Fruit fly (Drosophila melanogaster): ENCODE results near the gene jp.

jp gene

DNA sequence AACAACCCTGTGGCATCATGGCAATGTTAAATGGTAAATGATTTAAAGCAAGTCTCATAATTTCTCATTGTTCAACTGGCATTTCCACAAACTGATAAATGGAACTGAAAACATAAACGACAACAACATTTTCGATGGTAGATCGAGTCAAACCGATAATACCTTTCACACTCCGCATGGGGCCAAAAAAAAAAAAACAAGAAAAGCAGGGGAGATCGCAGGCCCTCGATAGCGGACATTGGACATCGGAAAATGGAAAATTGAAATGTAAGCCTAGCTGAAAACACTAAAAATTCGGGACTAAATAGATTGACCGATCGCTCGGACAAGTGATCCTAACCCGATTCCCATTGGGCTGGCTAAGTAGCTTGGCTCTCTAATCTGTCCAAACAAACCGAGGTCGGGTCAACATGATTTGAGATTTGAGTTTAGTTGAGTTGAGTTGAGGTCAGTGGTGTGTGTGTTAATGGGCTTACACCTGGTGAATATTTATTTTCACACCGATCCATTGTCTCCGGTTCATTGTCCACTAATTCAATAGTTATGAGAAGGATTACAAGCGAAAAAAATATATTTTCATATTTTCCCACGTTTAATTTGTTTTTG lies 17.7 kb upstream of the jp start:
- TF ChIP-seq vnd (GFP tag; IDR thresholded peaks at IDR 0.05; ENCODE audit: partially characterized antibody) (no peak), ac (GFP tag; optimal IDR thresholded peaks at IDR 0.05) (peak; percentile 17), CG10267 (tag; optimal IDR thresholded peaks at IDR 0.05) (no peak), CG12071 (GFP tag; optimal IDR thresholded peaks at IDR 0.05) (no peak), CG4360 (GFP tag; IDR thresholded peaks at IDR 0.05) (peak; percentile 70), CG3065 (GFP tag; optimal IDR thresholded peaks at IDR 0.05) (no peak), ewg (GFP tag; optimal IDR thresholded peaks at IDR 0.05) (no peak), Dll (GFP tag; IDR thresholded peaks at IDR 0.05; ENCODE audit: partially characterized antibody) (no peak), CG15479 (GFP tag; optimal IDR thresholded peaks at IDR 0.05) (peak; percentile 5), zen (tag; optimal IDR thresholded peaks at IDR 0.05) (peak; percentile 40), sqz (GFP tag; optimal IDR thresholded peaks at IDR 0.05) (peak; percentile 61), tll (GFP tag; optimal IDR thresholded peaks at IDR 0.05) (peak in 1 of 2 experiments; percentile 94), insv (GFP tag; optimal IDR thresholded peaks at IDR 0.05) (peak in 1 of 2 experiments; percentile 71), CG3838 (GFP tag; optimal IDR thresholded peaks at IDR 0.05) (no peak), oc (tag; optimal IDR thresholded peaks at IDR 0.05) (peak; percentile 46), grn (GFP tag; optimal IDR thresholded peaks at IDR 0.05) (peak; percentile 95)

DNA sequence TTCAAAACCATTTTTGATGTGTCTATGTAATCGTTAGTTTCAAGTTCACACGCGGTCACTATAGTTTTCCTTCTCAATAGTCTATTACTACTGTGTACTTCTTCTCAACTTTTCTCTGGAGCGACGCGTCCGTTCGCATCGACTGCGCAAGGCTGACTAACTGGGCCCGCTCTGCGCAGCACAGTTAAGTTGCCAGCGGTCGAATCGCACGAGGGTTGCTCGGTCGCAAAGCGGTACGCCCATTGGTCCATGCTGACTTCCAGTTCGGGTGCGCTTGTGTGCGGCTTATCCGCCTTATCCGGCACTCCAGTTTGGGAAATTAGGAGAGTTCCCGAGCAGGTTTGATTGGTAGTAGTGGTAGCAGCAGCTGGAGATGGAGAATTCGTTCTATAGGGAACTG lies 15.0 kb upstream of the jp start, which contains the start of gene gcm:
Gene gcm (minus strand): TSS at position 164 of the 400 bp plus-strand sequence.
- TF ChIP-seq Deaf1 (tag; optimal IDR thresholded peaks at IDR 0.05) (peak; percentile 88), CG32772 (GFP tag; IDR thresholded peaks at IDR 0.05) (no peak), HHEX (GFP tag; optimal IDR thresholded peaks at IDR 0.05) (no peak), sens (GFP tag) (peak; percentile 48), slou (GFP tag; optimal IDR thresholded peaks at IDR 0.05) (no peak), CG9797 (GFP tag; optimal IDR thresholded peaks at IDR 0.05) (no peak), Trl (optimal IDR thresholded peaks at IDR 0.05) (peak; percentile 5 to 25), Trl (GFP tag; optimal IDR thresholded peaks at IDR 0.05) (no peak), CG14710 (tag; optimal IDR thresholded peaks at IDR 0.05) (no peak), CG6791 (GFP tag; IDR thresholded peaks at IDR 0.05; ENCODE audit: partially characterized antibody) (0 out of 3 replicates have a peak, but pooled peaks have one; percentile 15), insv (GFP tag; optimal IDR thresholded peaks at IDR 0.05) (peak in 1 of 2 experiments; percentile 55), CG16815 (GFP tag; optimal IDR thresholded peaks at IDR 0.05) (no peak), lov (optimal IDR thresholded peaks at IDR 0.05) (no peak), lov (GFP tag; IDR thresholded peaks at IDR 0.05) (no peak), MTF-1 (GFP tag; optimal IDR thresholded peaks at IDR 0.05; ENCODE audit: borderline replicate concordance) (no peak), jing (GFP tag; optimal IDR thresholded peaks at IDR 0.05) (peak; percentile 62), CG11456 (GFP tag; IDR thresholded peaks at IDR 0.05) (no peak), gcm (GFP tag; optimal IDR thresholded peaks at IDR 0.05) (peak; percentile 83), Nf-YB (GFP tag; optimal IDR thresholded peaks at IDR 0.05) (peak; percentile 98), kni (GFP tag; optimal IDR thresholded peaks at IDR 0.05) (peak; percentile 28), HLH3B (GFP tag; IDR thresholded peaks at IDR 0.05) (no peak), Nf-YA (GFP tag; IDR thresholded peaks at IDR 0.05) (peak; percentile 58; the same call in 1 of the 2 replicates), Nf-YC (tag; optimal IDR thresholded peaks at IDR 0.05) (peak; percentile 98), seq (GFP tag; IDR thresholded peaks at IDR 0.05) (peak; percentile 23; the same call in 1 of the 2 replicates), pros (GFP tag; optimal IDR thresholded peaks at IDR 0.05) (peak; percentile 0), ci (GFP tag; IDR thresholded peaks at IDR 0.05) (no peak), knrl (GFP tag; IDR thresholded peaks at IDR 0.05; ENCODE audit: partially characterized antibody) (no peak), bbx (GFP tag; IDR thresholded peaks at IDR 0.05; ENCODE audit: partially characterized antibody) (no peak), BtbVII (GFP tag; optimal IDR thresholded peaks at IDR 0.05) (no peak), H15 (GFP tag; IDR thresholded peaks at IDR 0.05) (no peak), chif (GFP tag; optimal IDR thresholded peaks at IDR 0.05) (peak in 1 of 2 experiments; percentile 9), sna (GFP tag; IDR thresholded peaks at IDR 0.05; ENCODE audit: partially characterized antibody) (no peak), oc (tag; optimal IDR thresholded peaks at IDR 0.05) (peak; percentile 54), ewg (GFP tag; optimal IDR thresholded peaks at IDR 0.05) (peak; percentile 81), stwl (tag; optimal IDR thresholded peaks at IDR 0.05) (no peak)

Data from whole organism, embryonic.